Worm (Caenorhabditis elegans) whole organism, early embryonic: ENCODE results near the gene par-4.

ENCODE experiments used
- B0310.2 ChIP-seq: sonication (generic microtip); optimal IDR thresholded peaks from 2 replicates; lab custom pipeline; 2016; ENCODE audit warnings: mild to moderate bottlenecking, missing genetic modification characterization, missing compliant biosample characterization
- F13C5.2 ChIP-seq: sonication (generic microtip); optimal IDR thresholded peaks from 2 replicates; lab custom pipeline; 2017; ENCODE audit warnings: mild to moderate bottlenecking, missing genetic modification characterization, inconsistent platforms, missing compliant biosample characterization
- aly-1 ChIP-seq: sonication (generic microtip); optimal IDR thresholded peaks from 2 replicates; lab custom pipeline; 2016; ENCODE audit warnings: missing genetic modification characterization, missing compliant biosample characterization
- ama-1 ChIP-seq: fragments of 150-350 bp; optimal IDR thresholded peaks from 2 replicates; lab custom pipeline; 2014
- ceh-13 ChIP-seq: fragments of 200-800 bp; sonication (Bioruptor generic); optimal IDR thresholded peaks from 2 replicates; lab custom pipeline; 2018; ENCODE audit warnings: mild to moderate bottlenecking, missing genetic modification characterization, missing compliant biosample characterization
- ceh-36 ChIP-seq: sonication (generic microtip); optimal IDR thresholded peaks from 2 replicates; lab custom pipeline; 2016; ENCODE audit warnings: missing genetic modification characterization, inconsistent platforms, missing compliant biosample characterization
- ets-7 ChIP-seq: sonication (generic microtip); optimal IDR thresholded peaks from 2 replicates; lab custom pipeline; 2016; ENCODE audit warnings: missing genotype, missing genetic modification characterization, missing compliant biosample characterization
- flt-1 ChIP-seq: fragments of 200-800 bp; sonication (Bioruptor generic); IDR thresholded peaks from 2 replicates; pipeline ENCODE4 v1.3.6; 2022; ENCODE audit warnings: missing genetic modification characterization, missing compliant biosample characterization
- hmbx-1 ChIP-seq: sonication (generic microtip); optimal IDR thresholded peaks from 2 replicates; lab custom pipeline; 2016; ENCODE audit warnings: mild to moderate bottlenecking, missing genetic modification characterization, missing compliant biosample characterization
- hmg-4 ChIP-seq: fragments of 200-800 bp; sonication (Bioruptor generic); optimal IDR thresholded peaks from 2 replicates; lab custom pipeline; 2018; ENCODE audit warnings: mild to moderate bottlenecking, missing genetic modification characterization, missing compliant biosample characterization
- hnd-1 ChIP-seq: sonication (generic microtip); optimal IDR thresholded peaks from 2 replicates; lab custom pipeline; 2016; ENCODE audit warnings: missing genetic modification characterization, missing compliant biosample characterization
- pes-1 ChIP-seq: fragments of 200-800 bp; sonication (Bioruptor generic); IDR thresholded peaks from 2 replicates; pipeline ENCODE4 v1.3.6; 2022; ENCODE audit warnings: missing genetic modification reagents, missing genetic modification characterization, missing compliant biosample characterization
- scrt-1 ChIP-seq: fragments of 200-800 bp; sonication (Bioruptor generic); IDR thresholded peaks from 2 replicates; pipeline ENCODE4 v1.3.6; 2022; ENCODE audit warnings: missing genetic modification characterization, missing compliant biosample characterization
- sea-1 ChIP-seq: fragments of 200-800 bp; sonication (Bioruptor generic); conservative IDR thresholded peaks from 2 replicates; pipeline ENCODE4 v1.3.6; 2022; ENCODE audit warnings: missing genetic modification characterization, missing compliant biosample characterization
- tbx-11 ChIP-seq: fragments of 200-800 bp; sonication (Bioruptor generic); IDR thresholded peaks from 2 replicates; pipeline ENCODE4 v1.3.6; 2022; ENCODE audit warnings: missing genetic modification characterization, missing compliant biosample characterization
- tbx-37 ChIP-seq: fragments of 200-800 bp; sonication (Bioruptor generic); conservative IDR thresholded peaks from 2 replicates; pipeline ENCODE4 v1.3.6; 2022; ENCODE audit warnings: missing genetic modification reagents, missing genetic modification characterization, missing compliant biosample characterization
- tra-4 ChIP-seq: sonication (generic microtip); optimal IDR thresholded peaks from 2 replicates; lab custom pipeline; 2017; ENCODE audit warnings: missing genetic modification characterization, missing compliant biosample characterization

par-4 gene

DNA sequence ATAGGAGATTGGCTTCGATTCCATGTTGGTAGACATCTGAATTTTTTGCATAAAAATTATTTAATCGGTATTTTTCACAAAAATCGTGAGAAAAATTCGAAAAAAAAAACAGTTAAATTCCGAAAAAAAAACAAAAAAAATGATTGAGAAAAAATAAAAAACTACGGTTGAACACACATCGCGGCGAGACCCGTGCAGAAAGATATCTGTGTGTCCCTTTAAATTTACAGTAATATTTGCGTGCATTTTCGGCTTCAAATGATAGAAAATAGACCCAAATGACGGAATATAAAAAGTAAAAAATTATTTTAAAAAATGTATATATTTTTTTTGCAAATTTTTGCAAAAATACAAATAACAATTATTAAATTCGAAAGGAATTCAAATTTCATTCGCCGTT lies 39.2 kb downstream of the par-4 start:
- TF ChIP-seq F13C5.2 (no peak), ceh-13 (no peak), aly-1 (tag; lab: Kevin White, UChicago) (no peak), ets-7 (tag; lab: Kevin White, UChicago) (no peak), tra-4 (no peak)

DNA sequence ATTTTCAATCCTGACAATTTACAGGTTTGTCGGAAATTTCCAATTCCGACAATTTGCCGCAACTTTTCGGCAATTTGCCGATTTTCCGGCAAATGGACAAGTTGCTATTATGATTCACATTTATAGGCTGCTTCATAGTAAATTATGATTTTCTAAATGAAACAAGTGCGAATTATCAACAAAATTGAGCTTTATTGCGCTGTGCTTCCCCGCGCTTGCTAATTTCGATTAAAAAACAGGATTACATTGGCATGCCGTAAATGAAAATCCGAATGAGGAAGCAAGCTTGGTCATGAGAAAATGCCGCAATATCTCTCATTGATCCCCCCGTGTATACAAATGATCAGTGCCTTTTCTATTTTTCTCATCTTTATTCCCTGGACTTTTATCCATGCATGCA lies 40.2 kb downstream of the par-4 start, which contains the start of gene Y37H2A.10:
Gene Y37H2A.10 (plus strand): TSS at position 301 of the 400 bp plus-strand sequence.
- TF ChIP-seq tra-4 (no peak), ama-1 (lab: Kevin White, UChicago) (no peak), hnd-1 (tag; lab: Kevin White, UChicago) (no peak), ceh-36 (no peak), aly-1 (tag; lab: Kevin White, UChicago) (no peak), tbx-11 (no peak), sea-1 (GFP tag; lab: Robert Waterston, UW) (no peak), ceh-13 (no peak), flt-1 (GFP tag; lab: Robert Waterston, UW) (no peak), hmg-4 (GFP tag; lab: Kevin White, UChicago) (no peak), F13C5.2 (no peak), B0310.2 (tag; lab: Kevin White, UChicago) (no peak), ets-7 (tag; lab: Kevin White, UChicago) (no peak), pes-1 (GFP tag; lab: Robert Waterston, UW) (no peak), tbx-37 (GFP tag; lab: Robert Waterston, UW) (no peak), scrt-1 (GFP tag; lab: Robert Waterston, UW) (no peak), hmbx-1 (no peak)

ce11 chrV:18141161-18141560 lies 42.7 kb downstream of the par-4 start, which contains the start of gene Y37H2A.11:
TSS of gene Y37H2A.11 (plus strand) at chrV:18141461.
- TF ChIP-seq hmg-4 (GFP tag; lab: Kevin White, UChicago) (no peak), tra-4 (no peak), hmbx-1 (no peak), sea-1 (GFP tag; lab: Robert Waterston, UW) (no peak), hnd-1 (tag; lab: Kevin White, UChicago) (no peak), F13C5.2 (no peak), aly-1 (tag; lab: Kevin White, UChicago) (no peak), ets-7 (tag; lab: Kevin White, UChicago) (no peak), ceh-36 (no peak), pes-1 (GFP tag; lab: Robert Waterston, UW) (no peak), flt-1 (GFP tag; lab: Robert Waterston, UW) (no peak), ceh-13 (no peak), ama-1 (lab: Kevin White, UChicago) (no peak)

DNA sequence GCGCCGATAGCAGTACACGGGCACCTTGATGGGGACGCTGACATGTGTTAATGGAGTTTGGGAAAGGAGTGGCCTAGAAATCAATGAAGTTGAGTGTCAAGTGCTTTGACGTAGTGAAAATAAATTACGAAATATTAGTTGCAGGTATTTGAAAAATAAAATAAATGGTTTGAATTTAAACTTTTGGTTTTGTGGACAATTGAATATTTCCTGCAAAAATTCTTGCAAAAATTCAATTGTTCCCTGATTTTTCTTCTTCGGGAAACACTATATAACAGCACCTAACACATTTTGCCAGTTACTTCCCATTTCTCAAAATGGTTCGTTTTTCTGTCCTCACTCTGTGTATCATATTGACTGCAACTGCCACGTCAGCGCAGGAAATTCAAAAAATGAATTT lies 44.1 kb downstream of the par-4 start, which contains the start of gene Y37H2A.13:
Gene Y37H2A.13 (plus strand): TSS at position 301 of the 400 bp plus-strand sequence.
- TF ChIP-seq aly-1 (tag; lab: Kevin White, UChicago) (no peak), ceh-36 (no peak), hmbx-1 (no peak)

DNA sequence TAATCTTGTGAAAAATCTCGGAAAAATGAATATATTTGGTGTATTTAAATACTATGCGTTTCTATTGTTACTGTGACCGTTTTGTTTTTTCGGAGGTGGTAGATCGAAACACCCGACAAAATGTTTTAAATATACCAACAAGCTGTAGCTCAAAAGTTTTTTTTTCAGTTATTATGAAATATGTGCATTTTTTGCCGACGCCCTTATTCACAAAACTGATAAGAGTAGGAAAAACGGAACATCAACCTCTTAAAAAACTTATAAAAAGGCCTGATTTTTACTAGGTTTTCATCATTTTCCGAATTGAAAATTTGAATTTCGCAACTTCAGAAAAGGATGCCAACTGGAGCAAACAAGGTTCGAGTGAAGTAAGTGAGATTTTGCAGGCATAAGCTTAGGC lies 45.0 kb downstream of the par-4 start, which contains the start of gene Y37H2A.14:
Gene Y37H2A.14 (plus strand): TSS at position 301 of the 400 bp plus-strand sequence.
- no peak for TF ChIP-seq ets-7 (tag; lab: Kevin White, UChicago)
- no peak for TF ChIP-seq tbx-37 (GFP tag; lab: Robert Waterston, UW)
- no peak for TF ChIP-seq B0310.2 (tag; lab: Kevin White, UChicago)
- no peak for TF ChIP-seq ceh-36
- no peak for TF ChIP-seq scrt-1 (GFP tag; lab: Robert Waterston, UW)
- no peak for TF ChIP-seq ceh-13
- no peak for TF ChIP-seq tbx-11
- TF ChIP-seq hmbx-1: no peak
- no peak for TF ChIP-seq hmg-4 (GFP tag; lab: Kevin White, UChicago)
- no peak for TF ChIP-seq sea-1 (GFP tag; lab: Robert Waterston, UW)
- no peak for TF ChIP-seq F13C5.2
- no peak for TF ChIP-seq tra-4
- no peak for TF ChIP-seq hnd-1 (tag; lab: Kevin White, UChicago)
- TF ChIP-seq ama-1 (lab: Kevin White, UChicago): no peak
- TF ChIP-seq pes-1 (GFP tag; lab: Robert Waterston, UW): no peak

ce11 chrV:18144442-18144841 lies 46.0 kb downstream of the par-4 start:
- no peak for TF ChIP-seq pes-1 (GFP tag; lab: Robert Waterston, UW)
- TF ChIP-seq aly-1 (tag; lab: Kevin White, UChicago): no peak
- no peak for TF ChIP-seq tbx-37 (GFP tag; lab: Robert Waterston, UW)
- no peak for TF ChIP-seq ceh-36
- TF ChIP-seq hnd-1 (tag; lab: Kevin White, UChicago): no peak

DNA sequence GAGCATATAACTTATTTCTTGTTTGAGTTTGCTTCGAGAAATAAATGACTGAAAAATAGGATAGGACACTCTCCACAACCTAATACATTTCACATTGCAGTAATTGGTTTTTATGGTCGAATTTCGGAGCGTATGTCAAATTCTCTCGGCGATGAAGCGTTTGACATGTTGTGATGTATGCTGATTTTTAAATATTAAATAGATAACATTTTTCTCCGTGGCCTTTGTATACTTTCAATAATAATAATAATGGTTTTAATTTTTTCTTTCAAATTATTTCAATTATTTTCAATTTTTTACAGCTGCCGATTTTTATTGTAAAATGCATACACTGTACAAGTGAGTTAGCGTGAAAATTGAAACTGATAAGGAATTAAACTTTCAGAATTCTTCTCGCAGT lies 47.6 kb downstream of the par-4 start, which contains the start of gene C14A6.3:
Gene C14A6.3 (plus strand): TSS at position 301 of the 400 bp plus-strand sequence.
- TF ChIP-seq ceh-36: no peak
- TF ChIP-seq ceh-13: no peak
- TF ChIP-seq B0310.2 (tag; lab: Kevin White, UChicago): no peak
- TF ChIP-seq hmbx-1: no peak
- no peak for TF ChIP-seq hmg-4 (GFP tag; lab: Kevin White, UChicago)
- no peak for TF ChIP-seq F13C5.2
- no peak for TF ChIP-seq tra-4
